Worm (Caenorhabditis elegans) whole organism, L1 larva: ENCODE measurements around the gene irld-6.

Experiments used
- C04F5.9 ChIP-seq: sonication (generic microtip); optimal IDR thresholded peaks from 2 replicates; lab custom pipeline; 2016; ENCODE audit warnings: missing genetic modification characterization, missing compliant biosample characterization
- F16B12.6 ChIP-seq: fragments of 150-350 bp; optimal IDR thresholded peaks from 2 replicates; lab custom pipeline; 2014; ENCODE audit warnings: missing biosample characterization, missing genetic modification characterization
- alr-1 ChIP-seq: fragments of 200-800 bp; sonication (Bioruptor generic); optimal IDR thresholded peaks from 2 replicates; lab custom pipeline; 2018; ENCODE audit warnings: borderline replicate concordance, mild to moderate bottlenecking, missing genetic modification characterization, missing compliant biosample characterization
- aly-2 ChIP-seq: fragments of 150-350 bp; optimal IDR thresholded peaks from 2 replicates; lab custom pipeline; 2014; ENCODE audit warnings: missing biosample characterization, missing genetic modification characterization
- blmp-1 ChIP-seq: fragments of 150-350 bp; optimal IDR thresholded peaks from 2 replicates; lab custom pipeline; 2014; ENCODE audit warnings: missing biosample characterization, missing genetic modification characterization
- ceh-63 ChIP-seq: fragments of 200-800 bp; sonication (Bioruptor generic); optimal IDR thresholded peaks from 2 replicates; lab custom pipeline; 2018; ENCODE audit warnings: mild to moderate bottlenecking, missing genetic modification characterization, missing compliant biosample characterization
- ceh-8 ChIP-seq: fragments of 200-800 bp; sonication (Bioruptor generic); optimal IDR thresholded peaks from 2 replicates; lab custom pipeline; 2018; ENCODE audit warnings: mild to moderate bottlenecking, missing genetic modification characterization, moderate library complexity, missing compliant biosample characterization
- ceh-88 ChIP-seq: fragments of 200-800 bp; sonication (Bioruptor generic); IDR thresholded peaks from 2 replicates; pipeline ENCODE4 v1.3.6; 2022; ENCODE audit warnings: missing genetic modification characterization, missing compliant biosample characterization
- ces-1 ChIP-seq: fragments of 150-350 bp; optimal IDR thresholded peaks from 2 replicates; lab custom pipeline; 2014; ENCODE audit warnings: missing biosample characterization, missing genetic modification reagents, missing genetic modification characterization
- efl-1 ChIP-seq, 4 experiments: fragments of 150-350 bp; optimal IDR thresholded peaks in 3 of 4; peaks in 1 of 4; 1 replicate in 1 of 4; 2 replicates in 3 of 4; lab custom pipeline; 2014; ENCODE audit warnings: missing biosample characterization in 2 of 4, missing genetic modification characterization in 2 of 4, missing genetic modification reagents in 2 of 4
- egl-13 ChIP-seq: sonication (generic microtip); optimal IDR thresholded peaks from 2 replicates; lab custom pipeline; 2016; ENCODE audit warnings: missing genotype, missing genetic modification reagents, missing genetic modification characterization, missing compliant biosample characterization
- egl-27 ChIP-seq, 2 experiments: fragments of 150-350 bp in 1 of 2; sonication (generic microtip); optimal IDR thresholded peaks; 3 replicates each; lab custom pipeline; 2017 to 2018; ENCODE audit warnings: missing biosample characterization in 2 of 2, missing genetic modification characterization in 2 of 2, missing genetic modification reagents in 2 of 2
- elt-2 ChIP-seq: sonication (generic microtip); optimal IDR thresholded peaks from 2 replicates; lab custom pipeline; 2016; ENCODE audit warnings: missing genetic modification characterization, mild to moderate bottlenecking, inconsistent platforms, missing compliant biosample characterization, missing genetic modification reagents
- elt-3 ChIP-seq, 6 experiments: fragments of 150-350 bp in 1 of 6; sonication (generic microtip); optimal IDR thresholded peaks; 2 replicates each; lab custom pipeline; 2017 to 2018; ENCODE audit warnings: missing biosample characterization in 6 of 6, missing genetic modification characterization in 6 of 6, inconsistent platforms in 1 of 6
- ets-5 ChIP-seq: fragments of 200-800 bp; sonication (Bioruptor generic); IDR thresholded peaks from 2 replicates; pipeline ENCODE4 v1.3.6; 2022; ENCODE audit warnings: missing genetic modification characterization, missing compliant biosample characterization
- fkh-10 ChIP-seq: sonication (generic microtip); optimal IDR thresholded peaks from 2 replicates; lab custom pipeline; 2017; ENCODE audit warnings: missing biosample characterization, missing genetic modification reagents, missing genetic modification characterization
- fkh-4 ChIP-seq: sonication (generic microtip); optimal IDR thresholded peaks from 2 replicates; lab custom pipeline; 2016; ENCODE audit warnings: missing compliant biosample characterization, missing genetic modification characterization, borderline replicate concordance
- fkh-8 ChIP-seq: sonication (generic microtip); optimal IDR thresholded peaks from 2 replicates; lab custom pipeline; 2016; ENCODE audit warnings: mild to moderate bottlenecking, missing genetic modification characterization, missing compliant biosample characterization
- grh-1 ChIP-seq: fragments of 200-800 bp; sonication (Bioruptor generic); IDR thresholded peaks from 2 replicates; pipeline ENCODE4 v1.3.6; 2022; ENCODE audit warnings: missing genetic modification reagents, missing genetic modification characterization, missing compliant biosample characterization
- hlh-4 ChIP-seq: sonication (generic microtip); optimal IDR thresholded peaks from 2 replicates; lab custom pipeline; 2016; ENCODE audit warnings: mild to moderate bottlenecking, missing genetic modification characterization, missing compliant biosample characterization
- lin-14 ChIP-seq: fragments of 200-800 bp; sonication (Bioruptor generic); optimal IDR thresholded peaks from 2 replicates; lab custom pipeline; 2018; ENCODE audit warnings: mild to moderate bottlenecking, missing genetic modification characterization, moderate library complexity, missing compliant biosample characterization
- lin-35 ChIP-seq, 2 experiments: fragments of 150-350 bp; optimal IDR thresholded peaks; 2 replicates each; lab custom pipeline; 2014; ENCODE audit warnings: missing biosample characterization in 2 of 2, missing genetic modification characterization in 2 of 2, missing genetic modification reagents in 2 of 2
- lir-3 ChIP-seq: sonication (generic microtip); optimal IDR thresholded peaks from 2 replicates; lab custom pipeline; 2016; ENCODE audit warnings: mild to moderate bottlenecking, missing genetic modification characterization, moderate library complexity, missing compliant biosample characterization; ENCODE audit not compliant: poor library complexity
- lsy-2 ChIP-seq, 2 experiments: fragments of 150-350 bp; optimal IDR thresholded peaks; 2 replicates each; lab custom pipeline; 2014; ENCODE audit warnings: missing biosample characterization in 2 of 2, missing genetic modification characterization in 2 of 2
- mab-9 ChIP-seq: fragments of 200-800 bp; sonication (Bioruptor generic); IDR thresholded peaks from 2 replicates; pipeline ENCODE4 v1.3.6; 2022; ENCODE audit warnings: missing genetic modification reagents, missing genetic modification characterization, missing compliant biosample characterization
- nhr-20 ChIP-seq: sonication (generic microtip); optimal IDR thresholded peaks from 2 replicates; lab custom pipeline; 2016; ENCODE audit warnings: mild to moderate bottlenecking, missing genetic modification characterization, missing compliant biosample characterization
- nhr-237 ChIP-seq: fragments of 150-350 bp; optimal IDR thresholded peaks from 2 replicates; lab custom pipeline; 2014; ENCODE audit warnings: missing biosample characterization, missing genetic modification characterization
- nhr-47 ChIP-seq: sonication (generic microtip); optimal IDR thresholded peaks from 2 replicates; lab custom pipeline; 2016; ENCODE audit warnings: mild to moderate bottlenecking, missing genetic modification characterization, moderate library complexity, missing compliant biosample characterization
- nhr-71 ChIP-seq: sonication (generic microtip); optimal IDR thresholded peaks from 2 replicates; lab custom pipeline; 2016; ENCODE audit warnings: mild to moderate bottlenecking, missing genetic modification characterization, moderate library complexity, missing compliant biosample characterization
- nhr-77 ChIP-seq: fragments of 150-350 bp; optimal IDR thresholded peaks from 2 replicates; lab custom pipeline; 2014; ENCODE audit warnings: missing biosample characterization, missing genetic modification characterization
- nhr-84 ChIP-seq: sonication (generic microtip); optimal IDR thresholded peaks from 2 replicates; lab custom pipeline; 2017; ENCODE audit warnings: missing biosample characterization, missing genetic modification characterization
- nhr-85 ChIP-seq: sonication (generic microtip); peaks from one replicate; lab custom pipeline; 2016; ENCODE audit warnings: missing genetic modification characterization, inconsistent platforms, missing compliant biosample characterization
- nhr-90 ChIP-seq: sonication (generic microtip); optimal IDR thresholded peaks from 2 replicates; lab custom pipeline; 2016; ENCODE audit warnings: mild to moderate bottlenecking, missing genetic modification characterization, missing compliant biosample characterization; ENCODE audit not compliant: poor library complexity
- pax-3 ChIP-seq: fragments of 200-800 bp; sonication (Bioruptor generic); optimal IDR thresholded peaks from 2 replicates; lab custom pipeline; 2018; ENCODE audit warnings: mild to moderate bottlenecking, missing genetic modification characterization, moderate library complexity, missing compliant biosample characterization
- rnt-1 ChIP-seq: sonication (generic microtip); optimal IDR thresholded peaks from 2 replicates; lab custom pipeline; 2016; ENCODE audit warnings: mild to moderate bottlenecking, missing genetic modification characterization, moderate library complexity, missing compliant biosample characterization
- skn-1 ChIP-seq: fragments of 150-350 bp; optimal IDR thresholded peaks from 2 replicates; lab custom pipeline; 2014; ENCODE audit warnings: missing biosample characterization, missing genetic modification characterization
- snu-23 ChIP-seq: sonication (generic microtip); optimal IDR thresholded peaks from 2 replicates; lab custom pipeline; 2016; ENCODE audit warnings: missing genetic modification characterization, missing compliant biosample characterization
- sox-4 ChIP-seq: sonication (generic microtip); optimal IDR thresholded peaks from 2 replicates; lab custom pipeline; 2016; ENCODE audit warnings: missing genetic modification characterization, missing compliant biosample characterization
- sup-37 ChIP-seq: fragments of 200-800 bp; sonication (Bioruptor generic); optimal IDR thresholded peaks from 2 replicates; lab custom pipeline; 2018; ENCODE audit warnings: mild to moderate bottlenecking, missing genetic modification characterization, missing compliant biosample characterization
- tbx-2 ChIP-seq: sonication (generic microtip); optimal IDR thresholded peaks from 2 replicates; lab custom pipeline; 2016; ENCODE audit warnings: missing genetic modification characterization, missing compliant biosample characterization
- tlp-1 ChIP-seq: fragments of 150-350 bp; optimal IDR thresholded peaks from 2 replicates; lab custom pipeline; 2014; ENCODE audit warnings: missing biosample characterization, missing genetic modification characterization
- unc-86 ChIP-seq: sonication (generic microtip); optimal IDR thresholded peaks from 2 replicates; lab custom pipeline; 2016; ENCODE audit warnings: missing genetic modification characterization, missing compliant biosample characterization
- xbp-1 ChIP-seq: sonication (generic microtip); optimal IDR thresholded peaks from 2 replicates; lab custom pipeline; 2016; ENCODE audit warnings: missing genetic modification characterization, missing compliant biosample characterization
- zip-4 ChIP-seq: fragments of 200-800 bp; sonication (Bioruptor generic); optimal IDR thresholded peaks from 2 replicates; lab custom pipeline; 2018; ENCODE audit warnings: mild to moderate bottlenecking, missing genetic modification characterization, moderate library complexity, missing compliant biosample characterization

irld-6 gene

ce11 chrV:10757128-10757527 lies 530 bp upstream of the irld-6 start:
- TF ChIP-seq blmp-1 (peak; percentile 63), nhr-237 (tag; lab: Kevin White, UChicago) (no peak), zip-4 (peak; percentile 11), xbp-1 (peak; percentile 39), tbx-2 (peak; percentile 2), nhr-77 (tag; lab: Kevin White, UChicago) (no peak), nhr-71 (tag; lab: Kevin White, UChicago) (peak; percentile 45), skn-1 (tag; lab: Kevin White, UChicago) (peak; percentile 40), nhr-84 (no peak), lin-14 (GFP tag; lab: Kevin White, UChicago) (peak; percentile 86), nhr-85 (tag; lab: Kevin White, UChicago) (peak; percentile 89), lsy-2 (tag; optimal IDR thresholded peaks at IDR 0.05; lab: Kevin White, UChicago) (no peak), snu-23 (peak; percentile 50), nhr-20 (peak; percentile 50), ceh-8 (GFP tag; lab: Kevin White, UChicago) (no peak), rnt-1 (no peak), elt-3 (tag; optimal IDR thresholded peaks at IDR 0.05; lab: Kevin White, UChicago) (peak in 2 of 6 experiments; percentile 15 to 79), sup-37 (GFP tag; lab: Kevin White, UChicago) (no peak), mab-9 (GFP tag; lab: Robert Waterston, UW) (no peak), lin-35 (GFP tag; optimal IDR thresholded peaks at IDR 0.05; lab: Kevin White, UChicago) (peak in 1 of 2 experiments; percentile 12)

ce11 chrV:10754050-10754449 lies 2.5 kb downstream of the irld-6 start, which contains the start of gene F28H7.7:
Gene F28H7.7 (minus strand): TSS chrV:10754150.
- TF ChIP-seq alr-1 (no peak), pax-3 (tag; lab: Kevin White, UChicago) (no peak), ceh-88 (no peak), skn-1 (tag; lab: Kevin White, UChicago) (no peak), ces-1 (GFP tag; lab: Kevin White, UChicago) (no peak), aly-2 (no peak), egl-13 (tag; lab: Kevin White, UChicago) (no peak), fkh-10 (no peak), tbx-2 (no peak), hlh-4 (no peak), lir-3 (no peak), tlp-1 (tag; lab: Kevin White, UChicago) (no peak)

ce11 chrV:10750630-10751029 lies 6.0 kb downstream of the irld-6 start, which contains the start of gene F28H7.3:
Gene F28H7.3 (minus strand): TSS chrV:10750788.
- TF ChIP-seq elt-2 (peak; percentile 85), efl-1 (optimal IDR thresholded peaks at IDR 0.05; lab: Kevin White, UChicago) (no peak), efl-1 (GFP tag; optimal IDR thresholded peaks at IDR 0.05 in 1 of 2; lab: Kevin White, UChicago) (peak in 1 of 2 experiments; percentile 92), pax-3 (tag; lab: Kevin White, UChicago) (no peak)

- TF ChIP-seq nhr-20 (peak; percentile 4), efl-1 (optimal IDR thresholded peaks at IDR 0.05; lab: Kevin White, UChicago) (no peak), efl-1 (GFP tag; optimal IDR thresholded peaks at IDR 0.05 in 1 of 2; lab: Kevin White, UChicago) (peak in 1 of 2 experiments; percentile 77), egl-13 (tag; lab: Kevin White, UChicago) (no peak)
Measured at ce11 chrV:10747263-10747951, 9.2 kb downstream of the irld-6 start, which contains the start of the genes selt-1.2 and F28H7.2. Gene selt-1.2 (minus strand): TSS chrV:10747363. Gene F28H7.2 (plus strand): TSS chrV:10747901.

- TF ChIP-seq C04F5.9 (tag; lab: Kevin White, UChicago) (no peak), fkh-8 (tag; lab: Kevin White, UChicago) (no peak), sox-4 (tag; lab: Kevin White, UChicago) (no peak), nhr-90 (tag; lab: Kevin White, UChicago) (no peak), fkh-10 (no peak), grh-1 (GFP tag; lab: Robert Waterston, UW) (no peak), F16B12.6 (tag; lab: Kevin White, UChicago) (no peak), fkh-4 (tag; lab: Kevin White, UChicago) (no peak), egl-13 (tag; lab: Kevin White, UChicago) (no peak), egl-27 (tag; optimal IDR thresholded peaks at IDR 0.05; lab: Kevin White, UChicago) (no peak), ets-5 (no peak), elt-2 (no peak), nhr-84 (no peak), nhr-47 (no peak), unc-86 (tag; lab: Kevin White, UChicago) (no peak), ceh-63 (GFP tag; lab: Kevin White, UChicago) (no peak)
Measured at ce11 chrV:10745034-10745433, 11.6 kb downstream of the irld-6 start, which contains the start of gene srj-21. Gene srj-21 (plus strand): TSS chrV:10745334.
